Fruit fly (Drosophila melanogaster) whole organism, adult: ENCODE measurements around the gene CG31358.

Experiments
- CG11617 ChIP-seq: fragments of 200-800 bp; sonication (Bioruptor generic); optimal IDR thresholded peaks from 2 replicates; lab custom pipeline; 2017; ENCODE audit warnings: mild to moderate bottlenecking, missing biosample characterization, missing genetic modification reagents, missing genetic modification characterization
- CG14711 ChIP-seq: fragments of 200-800 bp; sonication (Bioruptor generic); optimal IDR thresholded peaks from 2 replicates; lab custom pipeline; 2018; ENCODE audit warnings: missing biosample characterization, mild to moderate bottlenecking, missing genetic modification characterization, moderate library complexity
- CG5204 ChIP-seq: fragments of 200-800 bp; sonication (Bioruptor generic); optimal IDR thresholded peaks from 2 replicates; lab custom pipeline; 2016; ENCODE audit warnings: missing biosample characterization, missing genetic modification characterization
- CG7101 ChIP-seq: fragments of 200-800 bp; sonication (Bioruptor generic); optimal IDR thresholded peaks from 2 replicates; lab custom pipeline; 2018; ENCODE audit warnings: missing biosample characterization, mild to moderate bottlenecking, missing genetic modification characterization, moderate library complexity
- Mnt ChIP-seq: fragments of 200-800 bp; sonication (Bioruptor generic); optimal IDR thresholded peaks from 2 replicates; lab custom pipeline; 2016; ENCODE audit warnings: missing biosample characterization, mild to moderate bottlenecking, missing genetic modification characterization
- cic ChIP-seq: fragments of 200-800 bp; sonication (Bioruptor generic); optimal IDR thresholded peaks from 2 replicates; lab custom pipeline; 2017; ENCODE audit warnings: missing biosample characterization, mild to moderate bottlenecking, missing genetic modification characterization, moderate library complexity
- toe ChIP-seq: fragments of 200-800 bp; sonication (Bioruptor generic); optimal IDR thresholded peaks from 2 replicates; lab custom pipeline; 2016; ENCODE audit warnings: missing biosample characterization, missing genetic modification characterization

DNA sequence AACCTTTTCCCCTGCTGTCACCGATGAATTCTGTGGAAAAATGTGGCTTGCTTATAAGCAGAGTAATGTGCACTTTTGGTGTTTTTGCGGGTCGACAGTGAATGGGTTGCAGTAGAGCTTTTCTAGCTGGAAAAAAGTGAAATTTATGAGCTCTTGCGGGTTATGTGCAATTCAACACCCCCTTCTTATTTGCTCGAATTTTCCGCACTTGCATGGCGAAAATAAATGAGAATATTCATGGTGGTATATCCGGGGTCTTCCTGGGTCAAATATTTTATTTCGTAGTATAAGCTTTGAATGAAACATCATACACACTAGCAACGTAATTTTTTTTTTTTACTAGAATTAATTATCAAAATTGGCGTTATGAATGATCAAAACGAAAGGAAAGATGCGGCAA lies 8.7 kb upstream of the CG31358 start, which contains the start of gene CG14736:
- TF ChIP-seq CG7101: no peak
- no peak for TF ChIP-seq CG11617
- no peak for TF ChIP-seq toe (GFP tag; lab: Kevin White, UChicago)
- TF ChIP-seq CG14711 (tag; lab: Kevin White, UChicago): no peak
- no peak for TF ChIP-seq Mnt (GFP tag; lab: Kevin White, UChicago)
- no peak for TF ChIP-seq CG5204 (GFP tag; lab: Kevin White, UChicago)
- no peak for TF ChIP-seq cic (GFP tag; lab: Kevin White, UChicago)
